Worm (Caenorhabditis elegans): ENCODE data around the gene C27D6.12.

ce11 chrII:5184661-5185545 is 7.1 kb upstream of the C27D6.12 start:
- no peak for TF ChIP-seq ztf-29 (GFP tag; IDR thresholded peaks at IDR 0.05)
- no peak for TF ChIP-seq klf-2 (GFP tag; conservative IDR thresholded peaks at IDR 0.05)
- no peak for TF ChIP-seq tab-1 (GFP tag; IDR thresholded peaks at IDR 0.05)
- TF ChIP-seq cog-1 (tag; optimal IDR thresholded peaks at IDR 0.05), result no peak
- TF ChIP-seq med-1 (GFP tag; optimal IDR thresholded peaks at IDR 0.05; ENCODE audit: insufficient read depth), result no peak
- TF ChIP-seq ref-1 (GFP tag; conservative IDR thresholded peaks at IDR 0.05), result no peak
- no peak for TF ChIP-seq flt-1 (GFP tag; IDR thresholded peaks at IDR 0.05)
- no peak for TF ChIP-seq T22C8.4 (GFP tag; IDR thresholded peaks at IDR 0.05)
